Worm (Caenorhabditis elegans) whole organism, mixed stage, embryonic: ENCODE results near the gene ZK673.11.

ENCODE experiments used
- M03D4.4 ChIP-seq: sonication (generic microtip); optimal IDR thresholded peaks from 2 replicates; lab custom pipeline; 2017; ENCODE audit warnings: mild to moderate bottlenecking, missing genetic modification characterization, missing compliant biosample characterization
- ceh-39 ChIP-seq: fragments of 150-350 bp; optimal IDR thresholded peaks from 2 replicates; lab custom pipeline; 2014; ENCODE audit warnings: missing biosample characterization, missing genetic modification characterization
- ces-1 ChIP-seq: fragments of 150-350 bp; optimal IDR thresholded peaks from 2 replicates; lab custom pipeline; 2014; ENCODE audit warnings: missing biosample characterization, missing genetic modification reagents, missing genetic modification characterization
- elt-3 ChIP-seq: fragments of 150-350 bp; optimal IDR thresholded peaks from 2 replicates; lab custom pipeline; 2014; ENCODE audit warnings: missing biosample characterization, missing genetic modification characterization
- lsy-2 ChIP-seq: fragments of 150-350 bp; optimal IDR thresholded peaks from 2 replicates; lab custom pipeline; 2014; ENCODE audit warnings: missing biosample characterization, missing genetic modification characterization
- mab-5 ChIP-seq: fragments of 150-350 bp; optimal IDR thresholded peaks from 2 replicates; lab custom pipeline; 2014; ENCODE audit warnings: missing biosample characterization, missing genetic modification characterization
- mep-1 ChIP-seq: fragments of 150-350 bp; optimal IDR thresholded peaks from 2 replicates; lab custom pipeline; 2017; ENCODE audit warnings: missing biosample characterization, missing genetic modification reagents, missing genetic modification characterization, inconsistent platforms
- nhr-12 ChIP-seq: fragments of 150-350 bp; optimal IDR thresholded peaks from 2 replicates; lab custom pipeline; 2014; ENCODE audit warnings: missing biosample characterization, missing genetic modification characterization
- nhr-28 ChIP-seq: fragments of 150-350 bp; optimal IDR thresholded peaks from 2 replicates; lab custom pipeline; 2014; ENCODE audit warnings: missing biosample characterization, missing genetic modification characterization
- pha-4 ChIP-seq: fragments of 150-350 bp; optimal IDR thresholded peaks from 2 replicates; lab custom pipeline; 2018; ENCODE audit warnings: missing biosample characterization, missing genetic modification reagents, missing genetic modification characterization
- snpc-4 ChIP-seq: fragments of 150-350 bp; optimal IDR thresholded peaks from 2 replicates; lab custom pipeline; 2014; ENCODE audit warnings: missing biosample characterization, missing genetic modification characterization
- sptf-1 ChIP-seq: sonication (generic microtip); optimal IDR thresholded peaks from 2 replicates; lab custom pipeline; 2017; ENCODE audit warnings: mild to moderate bottlenecking, missing genetic modification characterization, moderate library complexity, missing compliant biosample characterization
- unc-39 ChIP-seq: fragments of 150-350 bp; optimal IDR thresholded peaks from 2 replicates; lab custom pipeline; 2014; ENCODE audit warnings: missing biosample characterization, missing genetic modification characterization
- unc-62 ChIP-seq: fragments of 150-350 bp; optimal IDR thresholded peaks from 2 replicates; lab custom pipeline; 2014; ENCODE audit warnings: missing biosample characterization, missing genetic modification reagents, missing genetic modification characterization

- TF ChIP-seq unc-62, result no peak
- no peak for TF ChIP-seq pha-4 (tag; lab: Kevin White, UChicago)
- TF ChIP-seq mep-1 (tag; lab: Kevin White, UChicago), result no peak
- TF ChIP-seq ceh-39, result no peak
- no peak for TF ChIP-seq nhr-28 (tag; lab: Kevin White, UChicago)
- TF ChIP-seq M03D4.4 (tag; lab: Kevin White, UChicago), result no peak
- no peak for TF ChIP-seq elt-3 (tag; lab: Kevin White, UChicago)
- no peak for TF ChIP-seq snpc-4 (tag; lab: Kevin White, UChicago)
- TF ChIP-seq ces-1, result no peak
- TF ChIP-seq mab-5 (tag; lab: Kevin White, UChicago), result no peak
- TF ChIP-seq sptf-1 (tag; lab: Kevin White, UChicago), result no peak
- no peak for TF ChIP-seq lsy-2 (tag; lab: Kevin White, UChicago)
- TF ChIP-seq nhr-12, result no peak
- TF ChIP-seq unc-39 (tag; lab: Kevin White, UChicago), result no peak
Observed at ce11 chrII:10449707-10450106, 7.4 kb upstream of the ZK673.11 start, which contains the start of gene lin-56.
